Worm (Caenorhabditis elegans) whole organism, mixed stage, embryonic: ENCODE data around the gene mrpl-1.

Experiments used
- bed-3 ChIP-seq: fragments of 200-800 bp; sonication (Bioruptor generic); optimal IDR thresholded peaks from 3 replicates; lab custom pipeline; 2018; ENCODE audit warnings: mild to moderate bottlenecking, missing genetic modification characterization, moderate library complexity, missing compliant biosample characterization
- ceh-39 ChIP-seq: fragments of 150-350 bp; optimal IDR thresholded peaks from 2 replicates; lab custom pipeline; 2014; ENCODE audit warnings: missing biosample characterization, missing genetic modification characterization
- elt-1 ChIP-seq: sonication (generic microtip); optimal IDR thresholded peaks from 2 replicates; lab custom pipeline; 2017; ENCODE audit warnings: missing genetic modification characterization, mild to moderate bottlenecking, missing compliant biosample characterization, antibody characterized with exemption, moderate library complexity, borderline replicate concordance; ENCODE audit not compliant: insufficient read depth
- ham-2 ChIP-seq: fragments of 200-800 bp; sonication (Bioruptor generic); optimal IDR thresholded peaks from 2 replicates; lab custom pipeline; 2018; ENCODE audit warnings: mild to moderate bottlenecking, missing genetic modification characterization, missing compliant biosample characterization
- hlh-1 ChIP-seq: fragments of 150-350 bp; optimal IDR thresholded peaks from 2 replicates; lab custom pipeline; 2014; ENCODE audit warnings: missing biosample characterization, missing genetic modification reagents, missing genetic modification characterization
- mab-5 ChIP-seq: fragments of 150-350 bp; optimal IDR thresholded peaks from 2 replicates; lab custom pipeline; 2014; ENCODE audit warnings: missing biosample characterization, missing genetic modification characterization
- mep-1 ChIP-seq: fragments of 150-350 bp; optimal IDR thresholded peaks from 2 replicates; lab custom pipeline; 2017; ENCODE audit warnings: missing biosample characterization, missing genetic modification reagents, missing genetic modification characterization, inconsistent platforms
- nhr-12 ChIP-seq: fragments of 150-350 bp; optimal IDR thresholded peaks from 2 replicates; lab custom pipeline; 2014; ENCODE audit warnings: missing biosample characterization, missing genetic modification characterization
- nhr-76 ChIP-seq: sonication (generic microtip); optimal IDR thresholded peaks from 2 replicates; lab custom pipeline; 2017; ENCODE audit warnings: missing biosample characterization, missing genetic modification characterization
- ztf-11 ChIP-seq: fragments of 150-350 bp; optimal IDR thresholded peaks from 2 replicates; lab custom pipeline; 2014; ENCODE audit warnings: missing biosample characterization, missing genetic modification characterization

- TF ChIP-seq bed-3, result no peak
- TF ChIP-seq ceh-39 (tag; lab: Kevin White, UChicago), result no peak
- no peak for TF ChIP-seq mab-5 (tag; lab: Kevin White, UChicago)
- no peak for TF ChIP-seq mep-1 (tag; lab: Kevin White, UChicago)
- TF ChIP-seq ztf-11 (tag; lab: Kevin White, UChicago), result no peak
- TF ChIP-seq nhr-76, result no peak
- no peak for TF ChIP-seq elt-1 (tag; lab: Kevin White, UChicago)
- no peak for TF ChIP-seq hlh-1 (tag; lab: Kevin White, UChicago)
- TF ChIP-seq nhr-12 (tag; lab: Kevin White, UChicago), result no peak
- TF ChIP-seq ham-2, result no peak
These were observed 2.8 kb upstream of the mrpl-1 start for ce11 chrIV:7712252-7712651.
